Worm (Caenorhabditis elegans) whole organism, L1 larva: ENCODE results near the gene nfm-1.
A peak's percentile ranks its signal among the peaks of the same experiment; 100 is the strongest.

Experiments
- alr-1 ChIP-seq: fragments of 200-800 bp; sonication (Bioruptor generic); optimal IDR thresholded peaks from 2 replicates; lab custom pipeline; 2018; ENCODE audit warnings: borderline replicate concordance, mild to moderate bottlenecking, missing genetic modification characterization, missing compliant biosample characterization
- lir-3 ChIP-seq: sonication (generic microtip); optimal IDR thresholded peaks from 2 replicates; lab custom pipeline; 2016; ENCODE audit warnings: mild to moderate bottlenecking, missing genetic modification characterization, moderate library complexity, missing compliant biosample characterization; ENCODE audit not compliant: poor library complexity

ce11 chrIII:6137431-6137830, 21.8 kb upstream of the nfm-1 start:
- no peak for TF ChIP-seq alr-1 (tag; lab: Kevin White, UChicago)
- TF ChIP-seq lir-3 (tag; lab: Kevin White, UChicago) = peak; percentile 2
